Worm (Caenorhabditis elegans) whole organism, midembryonic: ENCODE measurements around the gene F33H1.4.

Source experiments
- T22C8.4 ChIP-seq: fragments of 200-800 bp; sonication (Bioruptor generic); IDR thresholded peaks from 2 replicates; pipeline ENCODE4 v1.3.6; 2022; ENCODE audit warnings: missing genetic modification characterization, missing compliant biosample characterization
- cog-1 ChIP-seq: sonication (generic microtip); optimal IDR thresholded peaks from 2 replicates; lab custom pipeline; 2016; ENCODE audit warnings: missing genetic modification characterization, missing compliant biosample characterization
- flt-1 ChIP-seq: fragments of 200-800 bp; sonication (Bioruptor generic); IDR thresholded peaks from 2 replicates; pipeline ENCODE4 v1.3.6; 2022; ENCODE audit warnings: missing genetic modification characterization, missing compliant biosample characterization
- med-1 ChIP-seq: sonication (generic microtip); optimal IDR thresholded peaks from 2 replicates; lab custom pipeline; 2017; ENCODE audit warnings: missing genetic modification characterization, mild to moderate bottlenecking, missing compliant biosample characterization, antibody characterized with exemption, missing genetic modification reagents; ENCODE audit not compliant: insufficient read depth

DNA sequence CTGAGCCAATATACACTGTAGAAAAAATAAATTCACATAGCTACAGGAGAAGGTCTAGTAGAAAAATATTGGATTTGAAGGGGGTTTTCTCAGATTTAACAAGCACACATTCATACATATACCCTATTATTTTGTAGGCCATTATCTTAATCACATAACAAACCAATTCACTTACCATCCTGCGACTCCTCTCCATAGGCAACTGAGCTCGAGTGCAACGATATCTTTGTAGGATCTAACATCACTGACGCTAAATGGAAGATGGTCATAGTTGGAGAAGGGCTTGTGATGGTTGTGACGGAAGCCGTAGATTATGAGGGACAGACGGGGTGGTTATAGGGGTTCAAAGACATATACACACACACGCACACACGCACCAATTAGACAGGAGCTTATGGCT lies 10.3 kb upstream of the F33H1.4 start:
- no peak for TF ChIP-seq cog-1 (tag; lab: Kevin White, UChicago)
- no peak for TF ChIP-seq T22C8.4 (GFP tag; lab: Robert Waterston, UW)
- no peak for TF ChIP-seq flt-1 (GFP tag; lab: Robert Waterston, UW)
- no peak for TF ChIP-seq med-1 (GFP tag; lab: Kevin White, UChicago)
